Fruit fly (Drosophila melanogaster): ENCODE results near the gene SNF4Agamma.

DNA sequence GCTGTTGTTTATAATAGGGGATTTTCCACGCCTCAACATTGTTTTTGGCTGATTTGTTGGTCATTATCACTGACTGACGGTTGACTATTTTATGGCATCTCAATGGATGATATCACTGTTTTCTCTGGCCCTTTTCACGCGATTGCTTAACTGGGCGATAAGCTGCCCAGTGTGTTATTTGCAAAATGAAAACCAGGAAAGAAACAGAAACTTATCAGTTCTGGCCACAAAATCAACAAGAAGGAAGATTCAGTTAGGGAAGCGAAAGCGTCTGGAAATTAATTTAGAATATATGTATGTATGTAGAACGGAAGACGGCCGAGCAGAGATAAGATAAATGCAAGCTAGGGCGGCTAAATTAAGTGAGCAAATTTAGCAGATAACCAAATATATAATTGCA, 41.4 kb downstream of the SNF4Agamma start:
- TF ChIP-seq Dll (optimal IDR thresholded peaks at IDR 0.05) (no peak), pan (optimal IDR thresholded peaks at IDR 0.05) (no peak)

Data from whole organism.